Fruit fly (Drosophila melanogaster): ENCODE results near the gene Naglu.
A peak's percentile ranks its signal among the peaks of the same experiment; 100 is the strongest.

Gene Naglu

DNA sequence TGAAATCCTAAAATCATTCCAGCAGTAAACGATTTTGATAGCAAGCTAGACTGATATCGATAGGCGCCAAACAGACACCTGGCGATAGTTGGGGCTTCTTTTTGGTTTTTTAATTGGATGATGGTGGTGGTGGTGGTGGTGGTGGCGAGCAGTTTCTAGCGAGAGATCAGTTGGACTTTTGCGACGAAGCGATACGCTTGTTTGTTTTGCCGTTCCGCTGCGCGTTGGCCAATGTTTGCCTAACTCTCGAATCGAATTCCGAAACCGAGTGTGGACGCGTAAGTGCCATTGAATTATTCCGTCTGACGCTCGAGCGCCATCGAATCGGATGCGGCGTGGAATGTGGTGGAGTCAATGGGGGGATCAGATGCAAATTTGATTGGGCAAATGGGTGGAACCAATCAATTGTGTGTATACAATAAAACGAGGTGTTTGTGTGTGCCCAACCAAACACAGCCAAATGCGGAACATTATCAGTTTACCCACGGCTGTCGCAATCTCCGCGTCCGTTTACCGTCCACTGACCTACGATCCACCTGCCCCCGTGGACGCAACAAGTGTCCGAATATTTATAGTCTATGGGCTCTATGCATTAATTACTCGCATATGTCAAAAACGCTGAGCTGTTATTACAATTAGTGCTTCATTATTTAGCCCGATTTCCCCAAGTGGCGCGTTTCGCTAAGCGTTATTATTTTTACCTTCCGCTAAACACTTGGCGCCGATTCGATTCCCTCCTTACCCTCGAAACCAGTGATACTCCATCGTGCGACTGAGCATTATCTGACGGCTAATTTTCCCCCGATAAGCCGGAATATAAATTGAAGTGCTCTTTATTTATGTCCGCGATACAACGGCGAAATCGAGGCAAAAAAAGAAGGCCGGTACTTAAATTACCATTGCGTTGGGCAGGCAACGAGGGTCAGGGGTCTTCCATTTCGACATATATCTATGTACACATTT lies 41.0 kb downstream of the Naglu start, which contains the start of gene CG17292 (continued):
- TF ChIP-seq CG6272 (GFP tag; IDR thresholded peaks at IDR 0.05) (peak; percentile 49), CG43689 (GFP tag; IDR thresholded peaks at IDR 0.05) (no peak), Sox100B (GFP tag; optimal IDR thresholded peaks at IDR 0.05) (peak; percentile 5), CG10979 (tag; optimal IDR thresholded peaks at IDR 0.05) (peak; percentile 8), CG2712 (tag; optimal IDR thresholded peaks at IDR 0.05) (peak; percentile 15), CG15601 (tag; optimal IDR thresholded peaks at IDR 0.05) (peak; percentile 33), Drgx (GFP tag; IDR thresholded peaks at IDR 0.05) (peak; percentile 58), Dfd (GFP tag; optimal IDR thresholded peaks at IDR 0.05) (no peak), nmo (GFP tag; optimal IDR thresholded peaks at IDR 0.05) (no peak), CG4282 (GFP tag; optimal IDR thresholded peaks at IDR 0.05) (peak; percentile 39), corto (GFP tag; optimal IDR thresholded peaks at IDR 0.05) (no peak), CG10366 (GFP tag; IDR thresholded peaks at IDR 0.05) (peak; percentile 43; the same call in 1 of the 2 replicates), Dek (tag; optimal IDR thresholded peaks at IDR 0.05) (peak; percentile 66), tna (GFP tag; IDR thresholded peaks at IDR 0.05; ENCODE audit: partially characterized antibody) (peak; percentile 95), Bgb (GFP tag; IDR thresholded peaks at IDR 0.05; ENCODE audit: partially characterized antibody) (peak; percentile 94), Xrp1 (GFP tag; IDR thresholded peaks at IDR 0.05) (peak; percentile 63), Gsc (GFP tag; IDR thresholded peaks at IDR 0.05) (no peak), HLH54F (GFP tag; optimal IDR thresholded peaks at IDR 0.05) (no peak), CG8924 (tag; optimal IDR thresholded peaks at IDR 0.05) (peak; percentile 43), CG14441 (GFP tag; IDR thresholded peaks at IDR 0.05) (peak; percentile 53; the same call in 1 of the 2 replicates)

DNA sequence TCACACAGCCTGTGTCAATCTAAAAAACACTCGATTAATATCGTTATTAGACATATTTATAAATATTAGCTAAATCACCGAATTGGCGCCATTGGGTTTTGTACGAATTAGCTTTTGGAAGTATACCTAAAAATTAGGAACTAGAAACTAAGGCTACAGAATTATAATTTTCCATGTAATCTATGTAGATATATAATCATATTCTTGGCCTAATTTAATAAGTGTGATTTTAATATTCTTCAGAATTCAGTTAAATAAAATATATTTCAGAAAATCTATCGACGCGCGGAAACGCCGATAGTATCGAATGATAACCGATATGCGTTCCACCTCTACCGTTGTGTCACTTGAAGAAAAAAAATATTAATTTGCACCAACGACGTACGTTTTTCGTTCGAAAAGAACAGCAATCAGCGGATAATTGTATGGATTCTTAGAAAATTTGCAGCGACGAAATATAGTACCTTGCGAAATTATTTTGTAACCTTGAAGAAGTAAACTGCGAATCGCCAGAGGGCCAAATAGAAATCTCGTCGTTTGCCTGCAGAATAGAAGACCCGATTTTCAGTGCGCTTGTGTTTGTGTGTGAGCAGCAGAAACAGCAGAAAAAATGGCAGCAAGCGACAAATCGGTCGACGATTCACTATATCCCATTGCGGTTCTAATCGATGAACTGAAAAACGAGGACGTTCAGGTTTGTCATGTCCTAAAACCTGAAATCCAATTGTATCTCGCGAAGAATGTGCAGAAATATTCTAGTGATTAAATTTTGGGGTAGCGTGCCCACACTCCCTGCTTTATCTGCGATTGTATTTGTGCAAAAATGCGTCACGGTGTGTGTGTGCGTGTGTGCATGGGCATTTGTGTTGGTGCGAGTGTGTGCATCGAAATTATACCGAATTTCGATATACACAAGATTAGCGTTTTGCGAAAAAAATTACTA lies 45.7 kb downstream of the Naglu start, which contains the start of gene Pp2A-29B:
TSS of gene Pp2A-29B (plus strand) at position 338 of the 943 bp plus-strand sequence.
- TF ChIP-seq Nf-YC (tag; optimal IDR thresholded peaks at IDR 0.05), result peak; percentile 57
- peak; percentile 71 for TF ChIP-seq CG30020 (tag; optimal IDR thresholded peaks at IDR 0.05)
- peak; percentile 98 for TF ChIP-seq amos (GFP tag; IDR thresholded peaks at IDR 0.05; ENCODE audit: partially characterized antibody)
- peak; percentile 25 for TF ChIP-seq mam (GFP tag; optimal IDR thresholded peaks at IDR 0.05)
- no peak for TF ChIP-seq CG10565 (GFP tag; optimal IDR thresholded peaks at IDR 0.05)
- TF ChIP-seq tup (GFP tag; optimal IDR thresholded peaks at IDR 0.05), result no peak
- no peak for TF ChIP-seq ase (GFP tag; IDR thresholded peaks at IDR 0.05)
- peak; percentile 67; the same call in 2 of the 3 replicates for TF ChIP-seq CG17361 (GFP tag; IDR thresholded peaks at IDR 0.05)
- peak in 1 of 3 experiments; percentile 14 for TF ChIP-seq Stat92E (GFP tag; optimal IDR thresholded peaks at IDR 0.05)
- no peak for TF ChIP-seq CG12219 (GFP tag; optimal IDR thresholded peaks at IDR 0.05)
- TF ChIP-seq CG8924 (tag; optimal IDR thresholded peaks at IDR 0.05), result peak; percentile 42
- peak; percentile 93; the same call in 3 of the 4 replicates for TF ChIP-seq chinmo (GFP tag; IDR thresholded peaks at IDR 0.05; ENCODE audit: partially characterized antibody)
- TF ChIP-seq exex (tag; optimal IDR thresholded peaks at IDR 0.05), result peak; percentile 35
- no peak for TF ChIP-seq odd (GFP tag; optimal IDR thresholded peaks at IDR 0.05)
- peak; percentile 78 for TF ChIP-seq nmo (GFP tag; optimal IDR thresholded peaks at IDR 0.05)
- TF ChIP-seq HmgZ (tag; optimal IDR thresholded peaks at IDR 0.05), result peak; percentile 27
- no peak for TF ChIP-seq fd102C (GFP tag; optimal IDR thresholded peaks at IDR 0.05)
- peak; percentile 85 for TF ChIP-seq row (GFP tag; IDR thresholded peaks at IDR 0.05)
- peak; percentile 61 for TF ChIP-seq CG9727 (GFP tag; optimal IDR thresholded peaks at IDR 0.05)
- TF ChIP-seq CG2120 (GFP tag; optimal IDR thresholded peaks at IDR 0.05), result peak; percentile 19
- peak; percentile 17 for TF ChIP-seq CG9817 (tag; optimal IDR thresholded peaks at IDR 0.05)
- TF ChIP-seq Med (GFP tag), result peak; percentile 57
- TF ChIP-seq lab (GFP tag; optimal IDR thresholded peaks at IDR 0.05), result peak; percentile 15
- peak; percentile 38 for TF ChIP-seq CG4424 (GFP tag; optimal IDR thresholded peaks at IDR 0.05)
- peak; percentile 19 for TF ChIP-seq Dip3 (GFP tag; optimal IDR thresholded peaks at IDR 0.05)
- no peak for TF ChIP-seq CkIIα-i1 (GFP tag; IDR thresholded peaks at IDR 0.05)

All from whole organism, embryonic.